Worm (Caenorhabditis elegans): ENCODE results near the gene nas-31.

DNA sequence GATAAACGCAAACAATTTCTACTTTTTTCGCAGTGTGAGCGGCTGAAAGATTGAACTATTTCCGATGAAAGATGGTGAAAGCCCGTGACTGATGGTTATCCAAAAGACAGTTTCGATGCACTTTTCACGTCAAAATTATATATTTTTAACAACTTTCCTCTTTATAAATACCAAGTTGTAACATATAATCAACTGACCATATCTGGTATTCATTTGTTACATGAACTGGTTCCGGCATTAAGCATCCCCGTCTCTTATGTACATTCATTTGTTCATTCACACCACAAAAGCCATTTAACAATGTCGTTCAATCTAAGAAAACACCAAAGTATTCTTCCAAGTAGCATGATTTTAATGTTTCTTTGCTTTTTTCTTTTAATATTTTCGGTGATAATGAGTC is 38.2 kb downstream of the nas-31 start, which contains the start of gene F32D8.2:
- TF ChIP-seq hmg-4 (GFP tag; optimal IDR thresholded peaks at IDR 0.05) = no peak
- TF ChIP-seq aly-1 (tag; optimal IDR thresholded peaks at IDR 0.05) = no peak
- no peak for TF ChIP-seq pes-1 (GFP tag; IDR thresholded peaks at IDR 0.05)
- no peak for TF ChIP-seq ceh-36 (tag; optimal IDR thresholded peaks at IDR 0.05)
- TF ChIP-seq tbx-37 (GFP tag; conservative IDR thresholded peaks at IDR 0.05) = no peak
- TF ChIP-seq hmbx-1 (tag; optimal IDR thresholded peaks at IDR 0.05) = no peak
- TF ChIP-seq ama-1 (optimal IDR thresholded peaks at IDR 0.05) = no peak
- TF ChIP-seq sea-1 (GFP tag; conservative IDR thresholded peaks at IDR 0.05) = no peak
